Worm (Caenorhabditis elegans) whole organism, L1 larva: ENCODE data around the gene pgm-3.

Source experiments
- ceh-90 ChIP-seq: sonication (generic microtip); optimal IDR thresholded peaks from 2 replicates; lab custom pipeline; 2016; ENCODE audit warnings: missing genetic modification characterization, missing compliant biosample characterization
- efl-1 ChIP-seq, 4 experiments: fragments of 150-350 bp; optimal IDR thresholded peaks in 3 of 4; peaks in 1 of 4; 1 replicate in 1 of 4; 2 replicates in 3 of 4; lab custom pipeline; 2014; ENCODE audit warnings: missing biosample characterization in 2 of 4, missing genetic modification characterization in 2 of 4, missing genetic modification reagents in 2 of 4
- egl-13 ChIP-seq: sonication (generic microtip); optimal IDR thresholded peaks from 2 replicates; lab custom pipeline; 2016; ENCODE audit warnings: missing genotype, missing genetic modification reagents, missing genetic modification characterization, missing compliant biosample characterization
- fkh-10 ChIP-seq: sonication (generic microtip); optimal IDR thresholded peaks from 2 replicates; lab custom pipeline; 2017; ENCODE audit warnings: missing biosample characterization, missing genetic modification reagents, missing genetic modification characterization
- mep-1 ChIP-seq: fragments of 150-350 bp; optimal IDR thresholded peaks from 2 replicates; lab custom pipeline; 2014; ENCODE audit warnings: missing biosample characterization, missing genetic modification characterization
- nhr-237 ChIP-seq: fragments of 150-350 bp; optimal IDR thresholded peaks from 2 replicates; lab custom pipeline; 2014; ENCODE audit warnings: missing biosample characterization, missing genetic modification characterization
- nhr-28 ChIP-seq: fragments of 150-350 bp; optimal IDR thresholded peaks from 2 replicates; lab custom pipeline; 2014; ENCODE audit warnings: missing biosample characterization, missing genetic modification characterization
- snpc-4 ChIP-seq: fragments of 150-350 bp; optimal IDR thresholded peaks from 2 replicates; lab custom pipeline; 2014; ENCODE audit warnings: missing biosample characterization, missing genetic modification characterization
- sptf-1 ChIP-seq: fragments of 150-350 bp; optimal IDR thresholded peaks from 2 replicates; lab custom pipeline; 2014; ENCODE audit warnings: missing biosample characterization, missing genetic modification characterization

DNA sequence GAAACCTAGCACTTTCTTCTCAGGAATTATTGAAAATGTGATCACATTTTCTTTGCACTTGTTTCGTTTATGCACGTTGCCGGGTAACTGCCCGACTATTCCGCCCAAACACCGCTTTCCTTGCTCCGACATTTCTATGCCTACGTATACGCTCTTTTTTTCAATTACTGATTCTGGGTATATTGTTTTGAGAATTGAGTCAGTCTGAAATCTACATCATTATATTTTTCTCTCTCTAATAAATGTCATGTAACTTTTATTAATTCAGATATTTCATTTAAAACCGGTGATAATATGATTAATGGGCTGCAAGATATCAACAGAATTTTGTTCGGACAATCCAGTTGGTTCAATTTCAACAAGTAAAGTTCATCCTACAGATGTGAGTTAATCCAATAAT lies 28.1 kb upstream of the pgm-3 start, which contains the start of gene ttll-11:
- TF ChIP-seq ceh-90 (no peak), snpc-4 (no peak), mep-1 (tag; lab: Kevin White, UChicago) (no peak), nhr-28 (tag; lab: Kevin White, UChicago) (no peak), nhr-237 (tag; lab: Kevin White, UChicago) (no peak), sptf-1 (tag; lab: Kevin White, UChicago) (no peak), fkh-10 (GFP tag; lab: Kevin White, UChicago) (no peak), efl-1 (optimal IDR thresholded peaks at IDR 0.05; lab: Kevin White, UChicago) (no peak), efl-1 (GFP tag; optimal IDR thresholded peaks at IDR 0.05 in 1 of 2; lab: Kevin White, UChicago) (no peak), egl-13 (no peak)
